Fruit fly (Drosophila melanogaster): ENCODE measurements around the gene CG8010.

Gene CG8010

DNA sequence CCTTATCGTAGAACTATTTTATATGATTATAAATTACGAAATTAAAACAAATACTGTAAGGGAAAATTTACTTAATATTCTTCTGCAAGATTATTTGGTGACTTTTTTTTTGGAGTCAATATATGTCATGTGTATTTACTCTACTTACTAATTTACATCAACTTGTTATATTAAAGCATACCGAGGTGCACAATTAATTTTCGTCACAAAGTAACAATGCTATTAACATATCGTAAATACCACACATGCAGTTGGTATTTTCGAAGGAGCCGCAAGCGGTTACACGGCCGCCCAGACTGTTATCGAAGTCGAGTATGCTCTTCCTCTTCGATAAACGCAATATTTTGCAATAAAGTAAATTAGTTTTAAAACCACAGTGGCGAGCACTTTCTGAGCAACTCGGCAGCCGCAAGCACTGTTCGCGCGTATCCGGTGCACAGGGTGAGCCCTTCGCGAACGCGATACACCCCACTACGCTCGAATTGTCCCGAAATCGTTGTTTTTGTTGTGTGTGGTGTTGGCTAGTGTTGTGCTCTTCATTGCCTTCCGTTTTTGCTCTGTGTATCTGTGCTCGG, 7.1 kb downstream of the CG8010 start, which contains the start of gene Vav (continued):
- TF ChIP-seq prd (optimal IDR thresholded peaks at IDR 0.05) = no peak
- TF ChIP-seq prd (GFP tag; IDR thresholded peaks at IDR 0.05) = 0 out of 3 replicates have a peak, but pooled peaks have one; percentile 4
- TF ChIP-seq CG11723 (GFP tag; optimal IDR thresholded peaks at IDR 0.05) = no peak
- peak; percentile 24 for TF ChIP-seq CG14710 (tag; optimal IDR thresholded peaks at IDR 0.05)
- no peak for TF ChIP-seq CG11560 (tag; IDR thresholded peaks at IDR 0.05)
- TF ChIP-seq Atf3 (GFP tag; optimal IDR thresholded peaks at IDR 0.05) = no peak
- TF ChIP-seq Spps (tag; optimal IDR thresholded peaks at IDR 0.05) = no peak
- TF ChIP-seq HLH54F (GFP tag; optimal IDR thresholded peaks at IDR 0.05) = no peak
- no peak for TF ChIP-seq jigr1 (GFP tag; IDR thresholded peaks at IDR 0.05)
- TF ChIP-seq Opbp (GFP tag; IDR thresholded peaks at IDR 0.05; ENCODE audit: partially characterized antibody) = peak; percentile 49; the same call in 1 of the 3 replicates
- TF ChIP-seq HmgZ (tag; optimal IDR thresholded peaks at IDR 0.05) = peak; percentile 3
- peak; percentile 61 for TF ChIP-seq CG2116 (GFP tag; optimal IDR thresholded peaks at IDR 0.05)
- no peak for TF ChIP-seq chif (GFP tag; optimal IDR thresholded peaks at IDR 0.05)
- TF ChIP-seq CG4617 (GFP tag; optimal IDR thresholded peaks at IDR 0.05; ENCODE audit: borderline replicate concordance) = peak; percentile 35
- TF ChIP-seq Jarid2 (GFP tag; optimal IDR thresholded peaks at IDR 0.05) = peak; percentile 38
- no peak for TF ChIP-seq CG1529 (GFP tag; optimal IDR thresholded peaks at IDR 0.05)
- TF ChIP-seq Nf-YC (tag; optimal IDR thresholded peaks at IDR 0.05) = peak; percentile 48
- TF ChIP-seq oc (tag; optimal IDR thresholded peaks at IDR 0.05) = no peak
- no peak for TF ChIP-seq dati (GFP tag; IDR thresholded peaks at IDR 0.05)
- TF ChIP-seq Antp (GFP tag; optimal IDR thresholded peaks at IDR 0.05) = no peak
- TF ChIP-seq org-1 (GFP tag; optimal IDR thresholded peaks at IDR 0.05) = no peak
- no peak for TF ChIP-seq sens-2 (GFP tag; IDR thresholded peaks at IDR 0.05)
- no peak for TF ChIP-seq HLH3B (GFP tag; IDR thresholded peaks at IDR 0.05)
- TF ChIP-seq CG34422 (GFP tag; IDR thresholded peaks at IDR 0.05) = no peak
- TF ChIP-seq nerfin-2 (GFP tag; IDR thresholded peaks at IDR 0.05; ENCODE audit: partially characterized antibody) = no peak
- TF ChIP-seq tna (GFP tag; IDR thresholded peaks at IDR 0.05; ENCODE audit: partially characterized antibody) = peak; percentile 50; the same call in 1 of the 2 replicates
- TF ChIP-seq NC2α (GFP tag; optimal IDR thresholded peaks at IDR 0.05) = no peak
- no peak for TF ChIP-seq CG15011 (GFP tag; optimal IDR thresholded peaks at IDR 0.05)
- no peak for TF ChIP-seq lbe (GFP tag; optimal IDR thresholded peaks at IDR 0.05)
- no peak for TF ChIP-seq B-H2 (GFP tag; optimal IDR thresholded peaks at IDR 0.05)
- no peak for TF ChIP-seq Elba2 (GFP tag; optimal IDR thresholded peaks at IDR 0.05)
- TF ChIP-seq bab2 (GFP tag; optimal IDR thresholded peaks at IDR 0.05) = no peak
- no peak for TF ChIP-seq kah (GFP tag; optimal IDR thresholded peaks at IDR 0.05)
- TF ChIP-seq shn (GFP tag; optimal IDR thresholded peaks at IDR 0.05) = no peak
- TF ChIP-seq CG7963 (GFP tag; IDR thresholded peaks at IDR 0.05; ENCODE audit: partially characterized antibody) = peak; percentile 20; the same call in 1 of the 3 replicates
- no peak for TF ChIP-seq Nf-YA (GFP tag; IDR thresholded peaks at IDR 0.05)
- TF ChIP-seq wek (GFP tag; optimal IDR thresholded peaks at IDR 0.05) = peak; percentile 22
- TF ChIP-seq CG3163 (GFP tag; optimal IDR thresholded peaks at IDR 0.05) = no peak
- TF ChIP-seq slbo (GFP tag; IDR thresholded peaks at IDR 0.05) = no peak
- no peak for TF ChIP-seq CG7839 (tag; optimal IDR thresholded peaks at IDR 0.05)
- no peak for TF ChIP-seq Mes4 (GFP tag; optimal IDR thresholded peaks at IDR 0.05)
- peak; percentile 17 for TF ChIP-seq caup (GFP tag; optimal IDR thresholded peaks at IDR 0.05; ENCODE audit: severe bottlenecking)
- no peak for TF ChIP-seq Chrac-16 (GFP tag; optimal IDR thresholded peaks at IDR 0.05)
- peak; percentile 12; the same call in 1 of the 2 replicates for TF ChIP-seq CG32532 (GFP tag; IDR thresholded peaks at IDR 0.05)
- peak; percentile 27; the same call in 1 of the 3 replicates for TF ChIP-seq row (GFP tag; IDR thresholded peaks at IDR 0.05)
- no peak for TF ChIP-seq D (optimal IDR thresholded peaks at IDR 0.05)
- TF ChIP-seq D (GFP tag; optimal IDR thresholded peaks at IDR 0.05) = no peak
- TF ChIP-seq ATbp (GFP tag; optimal IDR thresholded peaks at IDR 0.05) = no peak
- no peak for TF ChIP-seq dpn (GFP tag; optimal IDR thresholded peaks at IDR 0.05)
- no peak for TF ChIP-seq tgo (GFP tag; IDR thresholded peaks at IDR 0.05)
- TF ChIP-seq Hr3 (GFP tag; optimal IDR thresholded peaks at IDR 0.05) = no peak
